Worm (Caenorhabditis elegans): ENCODE data around the gene rsf-1.

Gene rsf-1

ce11 chrII:11293433-11293832 lies 12.8 kb upstream of the rsf-1 start, which contains the start of gene C47G2.4 (continued):
- TF ChIP-seq ztf-4 (tag; optimal IDR thresholded peaks at IDR 0.05) (no peak), unc-30 (tag; optimal IDR thresholded peaks at IDR 0.05) (no peak), dpl-1 (GFP tag; optimal IDR thresholded peaks at IDR 0.05) (peak; percentile 64 to 77 (median 71)), lsy-2 (tag; optimal IDR thresholded peaks at IDR 0.05) (peak; percentile 77 to 78)

- TF ChIP-seq elt-3 (tag; optimal IDR thresholded peaks at IDR 0.05) (peak in 1 of 6 experiments; percentile 14), nhr-90 (tag; optimal IDR thresholded peaks at IDR 0.05; ENCODE audit: poor library complexity) (no peak), lsy-2 (tag; optimal IDR thresholded peaks at IDR 0.05) (peak; percentile 33 to 41), hpl-2 (GFP tag; optimal IDR thresholded peaks at IDR 0.05) (no peak), fkh-8 (tag; optimal IDR thresholded peaks at IDR 0.05) (no peak), snu-23 (GFP tag; optimal IDR thresholded peaks at IDR 0.05) (peak; percentile 37), nhr-47 (tag; optimal IDR thresholded peaks at IDR 0.05) (peak; percentile 12), fos-1 (tag; optimal IDR thresholded peaks at IDR 0.05) (no peak), skn-1 (tag; optimal IDR thresholded peaks at IDR 0.05) (no peak), ets-5 (GFP tag; IDR thresholded peaks at IDR 0.05) (no peak), C34B4.2 (tag; optimal IDR thresholded peaks at IDR 0.05) (no peak), rnt-1 (tag; optimal IDR thresholded peaks at IDR 0.05) (peak; percentile 35), mep-1 (tag; optimal IDR thresholded peaks at IDR 0.05) (peak; percentile 6), nhr-20 (tag; optimal IDR thresholded peaks at IDR 0.05) (peak; percentile 44), efl-1 (optimal IDR thresholded peaks at IDR 0.05) (peak; percentile 48 to 58), efl-1 (GFP tag; optimal IDR thresholded peaks at IDR 0.05 in 1 of 2) (peak; percentile 38 to 94), ceh-82 (tag; optimal IDR thresholded peaks at IDR 0.05) (peak in 1 of 3 experiments; percentile 52), hlh-17 (GFP tag; optimal IDR thresholded peaks at IDR 0.05; ENCODE audit: borderline replicate concordance) (no peak), nhr-71 (tag; optimal IDR thresholded peaks at IDR 0.05) (peak; percentile 19), F16B12.6 (tag; optimal IDR thresholded peaks at IDR 0.05) (peak; percentile 87), mdl-1 (tag; optimal IDR thresholded peaks at IDR 0.05) (peak in 1 of 2 experiments; percentile 7), lin-35 (GFP tag; optimal IDR thresholded peaks at IDR 0.05) (peak; percentile 25 to 58), nhr-85 (tag) (peak; percentile 31), ceh-88 (GFP tag; IDR thresholded peaks at IDR 0.05) (no peak), sox-4 (tag; optimal IDR thresholded peaks at IDR 0.05) (no peak), nhr-19 (GFP tag; conservative IDR thresholded peaks at IDR 0.05) (no peak), dpl-1 (GFP tag; optimal IDR thresholded peaks at IDR 0.05) (peak in 2 of 3 experiments; percentile 47 to 57), dsc-1 (tag; optimal IDR thresholded peaks at IDR 0.05) (no peak)
These were observed 8.9 kb upstream of the rsf-1 start, which contains the start of gene saps-1 for ce11 chrII:11297217-11297738. saps-1 (plus strand) TSS chrII:11297688.

DNA sequence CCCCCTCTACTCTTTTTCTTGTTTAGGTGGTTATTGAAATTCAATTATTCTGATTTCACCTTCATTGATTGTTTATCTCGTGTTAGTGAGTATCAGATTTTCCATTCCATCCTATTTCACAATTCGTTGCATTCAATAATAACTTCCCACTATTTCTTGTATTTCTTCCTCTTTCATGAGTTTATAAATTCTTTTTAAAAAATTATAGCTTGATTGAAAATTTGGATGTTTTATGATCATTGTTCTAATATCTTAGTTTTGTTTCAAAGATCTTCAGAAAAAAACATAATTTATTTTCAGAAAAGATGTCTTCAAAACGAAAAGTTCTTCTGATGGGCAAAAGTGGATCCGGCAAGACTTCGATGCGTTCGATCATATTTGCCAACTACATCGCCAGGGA lies 5.1 kb upstream of the rsf-1 start, which contains the start of gene raga-1:
raga-1 (plus strand) TSS at position 301 of the 400 bp plus-strand sequence.
- TF ChIP-seq rnt-1 (tag; optimal IDR thresholded peaks at IDR 0.05) (no peak), unc-86 (tag; optimal IDR thresholded peaks at IDR 0.05) (no peak), fkh-10 (GFP tag; optimal IDR thresholded peaks at IDR 0.05) (no peak), ets-5 (GFP tag; IDR thresholded peaks at IDR 0.05) (no peak), nhr-77 (tag; optimal IDR thresholded peaks at IDR 0.05) (no peak), irx-1 (tag; optimal IDR thresholded peaks at IDR 0.05) (no peak), unc-130 (tag; optimal IDR thresholded peaks at IDR 0.05) (no peak), lin-13 (GFP tag; optimal IDR thresholded peaks at IDR 0.05) (no peak), lin-39 (tag; optimal IDR thresholded peaks at IDR 0.05) (no peak), ces-1 (GFP tag; optimal IDR thresholded peaks at IDR 0.05) (no peak), unc-62 (GFP tag; optimal IDR thresholded peaks at IDR 0.05) (no peak), Y116A8C.19 (tag; optimal IDR thresholded peaks at IDR 0.05; ENCODE audit: borderline replicate concordance) (no peak), efl-3 (GFP tag; optimal IDR thresholded peaks at IDR 0.05) (no peak), lin-35 (GFP tag; optimal IDR thresholded peaks at IDR 0.05) (no peak), unc-98 (GFP tag; IDR thresholded peaks at IDR 0.05) (no peak)
